Fruit fly (Drosophila melanogaster) whole organism, embryonic: ENCODE measurements around the gene rho-4.

ENCODE experiments used
- Abd-B ChIP-seq: fragments of 200-800 bp; sonication (Bioruptor generic); optimal IDR thresholded peaks from 2 replicates; lab custom pipeline; 2018; ENCODE audit warnings: missing biosample characterization, mild to moderate bottlenecking, missing genetic modification characterization, moderate library complexity
- Aef1 ChIP-seq: fragments of 200-800 bp; sonication (Bioruptor generic); IDR thresholded peaks from 3 replicates; pipeline ENCODE4 v1.3.6; 2022; ENCODE audit warnings: missing biosample characterization, missing genetic modification characterization
- CG10147 ChIP-seq: fragments of 200-800 bp; sonication (Bioruptor generic); optimal IDR thresholded peaks from 2 replicates; lab custom pipeline; 2019; ENCODE audit warnings: missing biosample characterization, mild to moderate bottlenecking, missing genetic modification characterization, moderate library complexity
- CG10321 ChIP-seq: fragments of 200-800 bp; sonication (Bioruptor generic); IDR thresholded peaks from 2 replicates; pipeline ENCODE4 v1.3.6; 2022; ENCODE audit warnings: missing biosample characterization, missing genetic modification characterization
- CG11247 ChIP-seq: fragments of 200-800 bp; sonication (Bioruptor generic); IDR thresholded peaks from 2 replicates; pipeline ENCODE4 v1.3.6; 2022; ENCODE audit warnings: missing biosample characterization, missing genetic modification characterization
- CG12744 ChIP-seq: fragments of 200-800 bp; sonication (Bioruptor generic); optimal IDR thresholded peaks from 2 replicates; lab custom pipeline; 2016; ENCODE audit warnings: missing biosample characterization, missing genetic modification characterization
- CG13123 ChIP-seq: fragments of 200-800 bp; sonication (Bioruptor generic); optimal IDR thresholded peaks from 2 replicates; lab custom pipeline; 2016; ENCODE audit warnings: missing biosample characterization, missing genetic modification characterization
- CG13296 ChIP-seq: fragments of 200-800 bp; sonication (Bioruptor generic); optimal IDR thresholded peaks from 3 replicates; lab custom pipeline; 2018; ENCODE audit warnings: missing biosample characterization, mild to moderate bottlenecking, missing genetic modification characterization
- CG13775 ChIP-seq: fragments of 200-800 bp; sonication (Bioruptor generic); optimal IDR thresholded peaks from 3 replicates; lab custom pipeline; 2017; ENCODE audit warnings: missing biosample characterization, mild to moderate bottlenecking, missing genetic modification characterization
- CG15269 ChIP-seq: fragments of 200-800 bp; sonication (Bioruptor generic); optimal IDR thresholded peaks from 2 replicates; lab custom pipeline; 2018; ENCODE audit warnings: missing biosample characterization, mild to moderate bottlenecking, missing genetic modification characterization, moderate library complexity
- CG1647 ChIP-seq: fragments of 200-800 bp; sonication (Bioruptor generic); optimal IDR thresholded peaks from 3 replicates; lab custom pipeline; 2016; ENCODE audit warnings: missing biosample characterization, missing genetic modification characterization
- CG17361 ChIP-seq: fragments of 200-800 bp; sonication (Bioruptor generic); IDR thresholded peaks from 3 replicates; pipeline ENCODE4 v1.3.6; 2022; ENCODE audit warnings: missing biosample characterization, missing genetic modification characterization
- CG18619 ChIP-seq: fragments of 200-800 bp; sonication (Bioruptor generic); optimal IDR thresholded peaks from 3 replicates; lab custom pipeline; 2017; ENCODE audit warnings: missing biosample characterization, mild to moderate bottlenecking, missing genetic modification characterization
- CG2120 ChIP-seq: fragments of 200-800 bp; sonication (Bioruptor generic); optimal IDR thresholded peaks from 3 replicates; lab custom pipeline; 2016; ENCODE audit warnings: missing biosample characterization, missing genetic modification characterization
- CG32767 ChIP-seq: fragments of 200-800 bp; sonication (Bioruptor generic); IDR thresholded peaks from 2 replicates; pipeline ENCODE4 v1.3.6; 2022; ENCODE audit warnings: missing biosample characterization, missing genetic modification characterization
- CG3281 ChIP-seq: fragments of 200-800 bp; sonication (Bioruptor generic); optimal IDR thresholded peaks from 3 replicates; lab custom pipeline; 2017; ENCODE audit warnings: missing biosample characterization, mild to moderate bottlenecking, missing genetic modification characterization
- CG33557 ChIP-seq: fragments of 200-800 bp; sonication (Bioruptor generic); optimal IDR thresholded peaks from 2 replicates; lab custom pipeline; 2019; ENCODE audit warnings: missing biosample characterization, mild to moderate bottlenecking, missing genetic modification characterization, moderate library complexity
- CG4282 ChIP-seq: fragments of 200-800 bp; sonication (Bioruptor generic); optimal IDR thresholded peaks from 2 replicates; lab custom pipeline; 2016; ENCODE audit warnings: missing biosample characterization, missing genetic modification characterization
- CG4328 ChIP-seq: fragments of 200-800 bp; sonication (Bioruptor generic); optimal IDR thresholded peaks from 3 replicates; lab custom pipeline; 2017; ENCODE audit warnings: missing biosample characterization, missing genetic modification reagents, missing genetic modification characterization
- CG4404 ChIP-seq: fragments of 200-800 bp; sonication (Bioruptor generic); IDR thresholded peaks from 2 replicates; pipeline ENCODE4 v1.3.6; 2022; ENCODE audit warnings: missing biosample characterization, missing genetic modification characterization
- CG4707 ChIP-seq: fragments of 200-800 bp; sonication (Bioruptor generic); optimal IDR thresholded peaks from 2 replicates; lab custom pipeline; 2018; ENCODE audit warnings: missing biosample characterization, mild to moderate bottlenecking, missing genetic modification characterization, moderate library complexity
- CG6254 ChIP-seq: fragments of 200-800 bp; sonication (Bioruptor generic); optimal IDR thresholded peaks from 3 replicates; lab custom pipeline; 2017; ENCODE audit warnings: mild to moderate bottlenecking, missing biosample characterization, missing genetic modification reagents, missing genetic modification characterization
- CG7556 ChIP-seq: fragments of 200-800 bp; sonication (Bioruptor generic); optimal IDR thresholded peaks from 2 replicates; lab custom pipeline; 2017; ENCODE audit warnings: missing biosample characterization, mild to moderate bottlenecking, missing genetic modification characterization
- CG9609 ChIP-seq: fragments of 200-800 bp; sonication (Bioruptor generic); optimal IDR thresholded peaks from 3 replicates; lab custom pipeline; 2016; ENCODE audit warnings: missing biosample characterization, missing genetic modification characterization
- CG9727 ChIP-seq: fragments of 200-800 bp; sonication (Bioruptor generic); optimal IDR thresholded peaks from 3 replicates; lab custom pipeline; 2017; ENCODE audit warnings: missing biosample characterization, mild to moderate bottlenecking, missing genetic modification characterization
- D ChIP-seq, 2 experiments: fragments of 200-800 bp in 1 of 2; fragments of >200 bp in 1 of 2; sonication (Bioruptor generic) in 1 of 2; optimal IDR thresholded peaks; 2 replicates in 1 of 2; 3 replicates in 1 of 2; lab custom pipeline; 2017; ENCODE audit warnings: mild to moderate bottlenecking in 1 of 2, missing biosample characterization in 1 of 2, missing genetic modification characterization in 1 of 2, missing genetic modification reagents in 1 of 2
- D19A ChIP-seq: fragments of 200-800 bp; optimal IDR thresholded peaks from 3 replicates; lab custom pipeline; 2019; ENCODE audit warnings: missing biosample characterization, mild to moderate bottlenecking, missing genetic modification characterization, moderate library complexity
- Dbx ChIP-seq: fragments of 200-800 bp; sonication (Bioruptor generic); IDR thresholded peaks from 3 replicates; pipeline ENCODE4 v1.3.6; 2022; ENCODE audit warnings: missing biosample characterization, missing genetic modification characterization
- Hr51 ChIP-seq, 2 experiments: fragments of 200-800 bp; sonication (Bioruptor generic); optimal IDR thresholded peaks; 2 replicates in 1 of 2; 3 replicates in 1 of 2; lab custom pipeline; 2016 to 2018; ENCODE audit warnings: missing biosample characterization in 2 of 2, missing genetic modification characterization in 2 of 2, mild to moderate bottlenecking in 1 of 2, moderate library complexity in 1 of 2
- Kr ChIP-seq: fragments of 200-800 bp; sonication (Bioruptor generic); optimal IDR thresholded peaks from 2 replicates; lab custom pipeline; 2017; ENCODE audit warnings: missing biosample characterization, mild to moderate bottlenecking, missing genetic modification characterization
- Mrtf ChIP-seq: fragments of 200-800 bp; sonication (Bioruptor generic); IDR thresholded peaks from 3 replicates; pipeline ENCODE4 v1.3.6; 2022; ENCODE audit warnings: missing biosample characterization, missing genetic modification characterization
- Neu2 ChIP-seq: fragments of 200-800 bp; sonication (Bioruptor generic); optimal IDR thresholded peaks from 3 replicates; lab custom pipeline; 2016; ENCODE audit warnings: missing biosample characterization, missing genetic modification characterization, borderline replicate concordance
- Sin3A ChIP-seq: fragments of >200 bp; optimal IDR thresholded peaks from 2 replicates; lab custom pipeline; 2018
- YL-1 ChIP-seq: fragments of 200-800 bp; sonication (Bioruptor generic); optimal IDR thresholded peaks from 3 replicates; lab custom pipeline; 2017; ENCODE audit warnings: missing biosample characterization, mild to moderate bottlenecking, missing genetic modification characterization
- ap ChIP-seq: fragments of 200-800 bp; sonication (Bioruptor generic); IDR thresholded peaks from 2 replicates; pipeline ENCODE4 v1.3.6; 2022; ENCODE audit warnings: missing biosample characterization, missing genetic modification characterization
- ase ChIP-seq: fragments of 200-800 bp; sonication (Bioruptor generic); IDR thresholded peaks from 3 replicates; pipeline ENCODE4 v1.3.6; 2022; ENCODE audit warnings: missing biosample characterization, missing genetic modification characterization
- bab2 ChIP-seq: fragments of 200-800 bp; sonication (Bioruptor generic); optimal IDR thresholded peaks from 2 replicates; lab custom pipeline; 2016; ENCODE audit warnings: missing biosample characterization, missing genetic modification characterization
- bsh ChIP-seq, 2 experiments: fragments of 200-800 bp; sonication (Bioruptor generic); optimal IDR thresholded peaks; 2 replicates each; lab custom pipeline; 2017 to 2018; ENCODE audit warnings: mild to moderate bottlenecking in 2 of 2, missing biosample characterization in 2 of 2, missing genetic modification characterization in 2 of 2, moderate library complexity in 1 of 2
- cato ChIP-seq: fragments of 200-800 bp; sonication (Bioruptor generic); optimal IDR thresholded peaks from 2 replicates; lab custom pipeline; 2016; ENCODE audit warnings: missing biosample characterization, missing genetic modification characterization, borderline replicate concordance
- ewg ChIP-seq: fragments of 200-800 bp; sonication (Bioruptor generic); optimal IDR thresholded peaks from 3 replicates; lab custom pipeline; 2017; ENCODE audit warnings: mild to moderate bottlenecking, missing biosample characterization, missing genetic modification reagents, missing genetic modification characterization
- hkb ChIP-seq, 2 experiments: fragments of 200-800 bp in 1 of 2; fragments of >200 bp in 1 of 2; sonication (Bioruptor generic) in 1 of 2; IDR thresholded peaks in 1 of 2; optimal IDR thresholded peaks in 1 of 2; 2 replicates each; pipeline versions ENCODE4 v1.3.6 to Lab custom; 2017 to 2022; ENCODE audit warnings: missing biosample characterization in 1 of 2, missing genetic modification characterization in 1 of 2
- jigr1 ChIP-seq: fragments of 200-800 bp; sonication (Bioruptor generic); IDR thresholded peaks from 3 replicates; pipeline ENCODE4 v1.3.6; 2022; ENCODE audit warnings: missing biosample characterization, missing genetic modification characterization
- lola ChIP-seq, 3 experiments: fragments of >200 bp in 2 of 3; fragments of 200-800 bp in 1 of 3; sonication (Bioruptor generic) in 1 of 3; optimal IDR thresholded peaks; 2 replicates each; lab custom pipeline; 2017 to 2019; ENCODE audit warnings: missing biosample characterization in 3 of 3, missing genetic modification characterization in 3 of 3, mild to moderate bottlenecking in 1 of 3, moderate library complexity in 1 of 3
- oc ChIP-seq: fragments of 200-800 bp; sonication (Bioruptor generic); optimal IDR thresholded peaks from 2 replicates; lab custom pipeline; 2018; ENCODE audit warnings: missing biosample characterization, mild to moderate bottlenecking, missing genetic modification characterization, moderate library complexity
- odd ChIP-seq: fragments of 200-800 bp; sonication (Bioruptor generic); optimal IDR thresholded peaks from 2 replicates; lab custom pipeline; 2017; ENCODE audit warnings: missing biosample characterization, mild to moderate bottlenecking, missing genetic modification characterization
- otp ChIP-seq: fragments of 200-800 bp; sonication (Bioruptor generic); IDR thresholded peaks from 3 replicates; pipeline ENCODE4, ENCODE4 v1.3.6; 2022; ENCODE audit warnings: missing biosample characterization, missing genetic modification characterization
- peb ChIP-seq: fragments of 200-800 bp; sonication (Bioruptor generic); IDR thresholded peaks from 2 replicates; pipeline ENCODE4 v1.3.6; 2022; ENCODE audit warnings: missing biosample characterization, missing genetic modification characterization
- run ChIP-seq: fragments of 200-800 bp; sonication (Bioruptor generic); optimal IDR thresholded peaks from 3 replicates; lab custom pipeline; 2018; ENCODE audit warnings: missing biosample characterization, mild to moderate bottlenecking, missing genetic modification characterization
- slou ChIP-seq: fragments of 200-800 bp; sonication (Bioruptor generic); optimal IDR thresholded peaks from 3 replicates; lab custom pipeline; 2016; ENCODE audit warnings: missing biosample characterization, missing genetic modification characterization
- sug ChIP-seq: fragments of 200-800 bp; optimal IDR thresholded peaks from 2 replicates; lab custom pipeline; 2019; ENCODE audit warnings: missing biosample characterization, mild to moderate bottlenecking, missing genetic modification characterization, moderate library complexity
- tgo ChIP-seq: fragments of 200-800 bp; sonication (Bioruptor generic); IDR thresholded peaks from 3 replicates; pipeline ENCODE4 v1.3.6; 2022; ENCODE audit warnings: missing biosample characterization, missing genetic modification characterization

rho-4 gene

DNA sequence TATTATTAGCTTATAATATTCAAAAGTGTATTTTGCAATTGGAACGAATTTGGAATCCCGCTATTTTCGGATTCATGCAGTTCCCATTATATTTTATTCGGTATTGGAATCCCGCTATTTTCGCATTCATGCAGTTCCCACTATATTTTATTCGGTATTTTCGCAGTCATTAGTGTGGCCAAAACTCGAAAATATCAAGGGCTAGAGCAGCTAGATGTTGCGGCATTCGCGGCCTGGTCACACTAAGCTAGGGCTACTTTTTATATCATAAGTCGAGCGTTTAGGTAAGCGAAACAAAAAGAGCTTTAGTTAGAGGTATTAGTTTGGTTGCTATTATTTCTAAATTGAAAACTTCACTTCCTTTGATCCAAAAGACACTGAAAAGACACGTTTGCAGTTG, 20.8 kb upstream of the rho-4 start (continued):
- TF ChIP-seq bab2 (no peak), CG1647 (GFP tag; lab: Kevin White, UChicago) (no peak), CG2120 (GFP tag; lab: Kevin White, UChicago) (no peak), Dbx (GFP tag; lab: Robert Waterston, UW) (no peak), CG6254 (GFP tag; lab: Kevin White, UChicago) (no peak), CG13123 (no peak), Neu2 (GFP tag; lab: Kevin White, UChicago) (no peak), Abd-B (GFP tag; lab: Kevin White, UChicago) (no peak), CG17361 (GFP tag; lab: Robert Waterston, UW) (no peak), ase (GFP tag; lab: Robert Waterston, UW) (no peak), run (tag; lab: Kevin White, UChicago) (no peak), odd (GFP tag; lab: Kevin White, UChicago) (no peak), hkb (optimal IDR thresholded peaks at IDR 0.05; lab: Kevin White, UChicago) (no peak), hkb (GFP tag; IDR thresholded peaks at IDR 0.05; lab: Robert Waterston, UW) (no peak), CG12744 (GFP tag; lab: Kevin White, UChicago) (no peak), tgo (no peak), CG7556 (GFP tag; lab: Kevin White, UChicago) (no peak), CG11247 (GFP tag; lab: Robert Waterston, UW) (no peak), jigr1 (GFP tag; lab: Robert Waterston, UW) (no peak), CG13296 (no peak), CG4282 (no peak), ewg (GFP tag; lab: Kevin White, UChicago) (no peak), ap (GFP tag; lab: Robert Waterston, UW) (no peak), CG4328 (GFP tag; lab: Kevin White, UChicago) (no peak), CG3281 (GFP tag; lab: Kevin White, UChicago) (no peak), Kr (GFP tag; lab: Kevin White, UChicago) (no peak), CG10147 (GFP tag; lab: Kevin White, UChicago) (no peak), Aef1 (GFP tag; lab: Robert Waterston, UW) (no peak), CG4707 (no peak), CG13775 (GFP tag; lab: Kevin White, UChicago) (no peak), otp (GFP tag; lab: Robert Waterston, UW) (no peak), Mrtf (no peak), CG9727 (GFP tag; lab: Kevin White, UChicago) (no peak), YL-1 (GFP tag; lab: Kevin White, UChicago) (peak; percentile 13), CG4404 (no peak), sug (tag; lab: Kevin White, UChicago) (no peak), D19A (tag; lab: Kevin White, UChicago) (no peak), CG18619 (GFP tag; lab: Kevin White, UChicago) (no peak), oc (tag; lab: Kevin White, UChicago) (no peak), CG10321 (no peak), bsh (GFP tag; optimal IDR thresholded peaks at IDR 0.05; lab: Kevin White, UChicago) (no peak), CG15269 (tag; lab: Kevin White, UChicago) (no peak), slou (GFP tag; lab: Kevin White, UChicago) (no peak), D (optimal IDR thresholded peaks at IDR 0.05; lab: Kevin White, UChicago) (no peak), D (GFP tag; optimal IDR thresholded peaks at IDR 0.05; lab: Kevin White, UChicago) (no peak), CG32767 (no peak), cato (GFP tag; lab: Kevin White, UChicago) (no peak), lola (GFP tag; optimal IDR thresholded peaks at IDR 0.05; lab: Kevin White, UChicago) (no peak), Sin3A (no peak), peb (GFP tag; lab: Robert Waterston, UW) (no peak), CG9609 (GFP tag; lab: Kevin White, UChicago) (no peak), CG33557 (GFP tag; lab: Kevin White, UChicago) (no peak), Hr51 (GFP tag; optimal IDR thresholded peaks at IDR 0.05; lab: Kevin White, UChicago) (no peak)
